Worm (Caenorhabditis elegans): ENCODE measurements around the gene zhit-2.
A peak's percentile ranks its signal among the peaks of the same experiment; 100 is the strongest.

ce11 chrIII:4223668-4224127, 20.5 kb downstream of the zhit-2 start:
- TF ChIP-seq dao-5 (tag; optimal IDR thresholded peaks at IDR 0.05) = no peak
- peak; percentile 41 for TF ChIP-seq W03F9.2 (tag; optimal IDR thresholded peaks at IDR 0.05)

Data from whole organism, L4/young adult.